Worm (Caenorhabditis elegans) whole organism, L4/young adult: ENCODE measurements around the gene F55E10.1.
"Not testable (repeated sequence)": the region's sequence is repeated elsewhere in the genome, so short reads cannot be mapped to it uniquely, and the experiment has no call there.

Experiments
- W03F9.2 ChIP-seq: fragments of 150-350 bp; optimal IDR thresholded peaks from 2 replicates; lab custom pipeline; 2014; ENCODE audit warnings: missing biosample characterization, missing genetic modification characterization
- dao-5 ChIP-seq: sonication (generic microtip); optimal IDR thresholded peaks from 2 replicates; lab custom pipeline; 2016; ENCODE audit warnings: missing genotype, missing genetic modification characterization, moderate library complexity, missing compliant biosample characterization
- him-1 ChIP-seq: sonication (generic microtip); optimal IDR thresholded peaks from 2 replicates; lab custom pipeline; 2016; ENCODE audit warnings: missing genotype, missing genetic modification reagents, missing genetic modification characterization, missing compliant biosample characterization

F55E10.1 gene

DNA sequence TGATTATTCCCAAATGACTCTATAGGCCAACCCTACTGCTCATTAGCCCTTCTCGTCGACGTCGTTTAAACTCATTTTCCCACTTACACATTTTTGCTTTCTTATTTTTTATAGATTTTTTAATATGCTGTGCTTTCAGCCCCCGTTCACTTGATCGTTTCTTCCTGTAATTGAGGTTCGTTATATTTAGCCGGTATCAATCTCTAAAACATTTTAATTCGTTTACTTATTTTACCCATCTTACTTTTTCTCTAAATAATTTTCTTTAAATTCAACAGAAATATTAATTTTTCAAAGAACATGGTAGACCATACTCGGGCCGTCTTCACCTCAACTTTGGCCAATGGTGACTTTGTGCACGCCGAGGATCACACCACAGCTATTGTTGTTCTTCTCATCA, at the start of gene F55E10.1:
Gene F55E10.1, plus strand, starts transcription at position 301 of the 400 bp plus-strand sequence.
- TF ChIP-seq him-1 (no peak), dao-5 (tag; lab: Kevin White, UChicago) (no peak), W03F9.2 (no peak)

DNA sequence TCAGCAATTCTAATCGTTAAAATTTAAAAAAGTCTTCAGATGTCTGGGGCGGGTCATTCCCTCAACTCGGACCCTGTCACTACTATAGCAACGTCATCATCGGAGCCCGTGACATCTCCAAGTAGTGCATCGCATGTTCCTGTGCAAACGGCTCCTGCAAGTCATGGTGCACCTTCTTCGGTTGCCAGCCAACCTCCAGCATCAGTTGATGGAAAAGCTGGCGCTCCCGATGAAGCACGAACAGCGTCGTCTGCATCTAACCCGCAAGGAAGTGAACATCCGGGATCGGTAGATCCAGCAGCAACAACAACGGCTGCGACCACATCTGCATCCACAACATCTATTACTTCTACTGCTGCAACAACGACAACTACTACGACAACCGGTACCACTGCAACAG, 47.2 kb upstream of the F55E10.1 start, which contains the start of gene R09F10.3:
Gene R09F10.3, plus strand, starts transcription at position 40 of the 400 bp plus-strand sequence.
- TF ChIP-seq him-1, result no peak
- TF ChIP-seq dao-5 (tag; lab: Kevin White, UChicago), result no peak
- no peak for TF ChIP-seq W03F9.2

DNA sequence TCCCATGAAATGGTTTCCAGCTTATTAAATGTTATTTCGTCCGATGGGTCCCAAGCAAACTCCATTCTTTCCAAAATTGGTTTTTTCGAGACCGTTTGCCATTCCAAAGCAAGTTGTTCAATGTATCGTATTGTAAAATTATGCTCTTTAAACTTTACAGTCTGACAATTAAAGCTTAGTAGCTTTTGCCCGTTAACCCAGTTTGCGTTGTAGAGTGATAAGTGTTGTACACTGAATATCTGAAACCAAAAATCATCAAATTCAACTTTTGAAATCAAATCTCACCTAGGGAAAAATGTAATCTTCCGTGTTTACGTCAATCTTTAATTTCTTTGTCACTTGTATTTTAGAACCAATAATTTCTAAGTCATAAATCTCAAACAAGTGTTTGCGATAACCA, 44.4 kb upstream of the F55E10.1 start:
- TF ChIP-seq dao-5 (tag; lab: Kevin White, UChicago), result no peak
- no peak for TF ChIP-seq W03F9.2
- TF ChIP-seq him-1, result no peak

DNA sequence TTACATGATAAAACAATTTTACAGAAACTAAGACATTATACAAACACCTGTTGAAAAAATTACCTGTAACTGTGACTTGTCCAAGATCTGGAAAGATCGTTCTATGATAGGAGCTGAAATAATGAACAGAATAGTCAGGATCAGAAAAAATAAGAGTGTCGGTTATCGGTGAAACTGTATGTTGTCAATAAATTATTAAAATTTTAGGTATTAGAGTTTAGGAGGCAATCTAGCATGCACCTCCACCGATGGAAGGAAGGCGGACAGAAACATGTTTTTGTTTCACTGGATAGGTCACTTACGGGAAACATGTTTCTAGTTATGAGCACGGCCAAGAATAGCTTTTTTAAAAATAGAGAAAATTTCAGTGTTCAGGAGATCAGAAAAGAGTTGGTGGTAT, 42.2 kb upstream of the F55E10.1 start, which contains the start of gene ced-13:
Gene ced-13, minus strand, starts transcription at position 101 of the 400 bp plus-strand sequence.
- TF ChIP-seq W03F9.2 (no peak), him-1 (no peak), dao-5 (tag; lab: Kevin White, UChicago) (no peak)

DNA sequence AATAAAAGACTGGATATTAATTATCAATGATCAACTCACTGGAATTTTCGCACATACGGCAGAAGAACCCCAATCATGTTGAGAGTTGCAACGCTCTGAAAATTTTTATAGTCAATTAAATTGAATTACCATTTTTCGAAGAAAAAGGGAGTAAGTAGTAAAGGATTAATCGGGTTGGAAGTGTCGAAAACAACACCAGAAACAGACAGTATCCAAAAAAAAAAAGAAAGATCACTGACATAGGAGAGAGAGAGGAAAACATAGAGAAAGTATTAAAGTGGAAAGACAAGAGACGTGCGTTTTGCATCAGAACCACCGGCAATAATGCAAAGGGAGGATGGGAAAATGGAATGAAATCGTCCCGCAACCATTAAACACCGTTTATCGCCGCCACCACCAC, 39.5 kb upstream of the F55E10.1 start, which contains the start of gene inx-5:
Gene inx-5, minus strand, starts transcription at position 101 of the 400 bp plus-strand sequence.
- TF ChIP-seq dao-5 (tag; lab: Kevin White, UChicago) (no peak), W03F9.2 (no peak), him-1 (no peak)

DNA sequence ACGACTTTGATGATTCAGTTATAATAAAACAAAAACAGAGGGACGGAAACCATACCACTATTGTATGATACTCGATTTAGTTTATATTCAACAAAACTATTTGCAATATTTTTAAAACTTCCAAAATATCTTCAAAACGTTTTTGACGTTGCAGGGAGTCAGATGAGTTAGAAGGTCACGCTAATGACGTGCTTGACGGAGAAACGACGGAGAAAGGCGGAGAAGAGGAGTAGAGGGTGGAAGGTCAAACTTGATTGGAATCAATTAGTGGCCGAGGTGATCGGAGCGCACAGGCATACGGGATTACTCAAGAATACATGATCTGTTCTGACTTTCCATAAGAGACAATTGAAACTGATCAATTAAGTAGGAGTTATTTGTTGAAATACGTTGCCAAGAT, 39.0 kb upstream of the F55E10.1 start:
- no peak for TF ChIP-seq dao-5 (tag; lab: Kevin White, UChicago)
- TF ChIP-seq him-1, result no peak
- no peak for TF ChIP-seq W03F9.2

DNA sequence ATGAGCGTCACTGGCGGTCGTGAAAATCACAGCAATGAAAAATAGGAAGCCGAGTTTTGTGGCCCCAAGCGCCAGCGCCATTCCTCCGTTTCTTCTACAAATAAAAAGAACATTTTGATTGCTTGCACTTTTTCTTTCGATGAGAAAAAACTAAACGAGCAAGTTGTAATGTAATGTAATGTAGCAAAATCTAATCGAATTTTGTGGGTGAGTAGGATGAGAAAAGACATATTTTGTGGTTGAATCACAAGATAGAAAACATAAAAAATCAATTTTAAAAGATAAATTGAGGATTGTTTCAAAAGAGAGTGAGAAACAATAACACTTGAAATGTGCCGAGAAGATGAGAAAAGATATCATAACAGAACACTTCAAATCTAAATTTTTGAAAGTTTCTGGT, 34.2 kb upstream of the F55E10.1 start, which contains the start of gene R09F10.5:
Gene R09F10.5, minus strand, starts transcription at position 101 of the 400 bp plus-strand sequence.
- no peak for TF ChIP-seq dao-5 (tag; lab: Kevin White, UChicago)

DNA sequence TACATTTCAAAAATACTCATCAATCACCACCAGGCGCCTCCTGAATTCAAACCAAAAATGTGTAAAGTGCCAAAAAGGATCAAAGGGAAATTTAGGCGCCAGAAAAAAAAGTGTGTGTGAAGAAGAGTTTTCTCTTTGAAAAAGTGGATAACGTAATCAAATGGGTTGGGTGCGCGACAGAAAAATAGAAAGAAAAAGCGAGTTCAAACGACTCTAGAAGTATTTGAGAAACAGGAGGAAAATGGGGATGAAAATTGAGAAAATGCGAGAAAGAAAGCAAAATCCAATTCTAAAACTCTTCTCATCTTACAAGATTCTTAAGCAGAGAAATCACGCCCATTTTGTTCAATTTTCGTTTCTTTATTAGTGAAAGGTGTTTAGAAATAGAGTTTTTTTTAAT, 33.3 kb upstream of the F55E10.1 start:
- TF ChIP-seq dao-5 (tag; lab: Kevin White, UChicago) (no peak), him-1 (no peak), W03F9.2 (no peak)

DNA sequence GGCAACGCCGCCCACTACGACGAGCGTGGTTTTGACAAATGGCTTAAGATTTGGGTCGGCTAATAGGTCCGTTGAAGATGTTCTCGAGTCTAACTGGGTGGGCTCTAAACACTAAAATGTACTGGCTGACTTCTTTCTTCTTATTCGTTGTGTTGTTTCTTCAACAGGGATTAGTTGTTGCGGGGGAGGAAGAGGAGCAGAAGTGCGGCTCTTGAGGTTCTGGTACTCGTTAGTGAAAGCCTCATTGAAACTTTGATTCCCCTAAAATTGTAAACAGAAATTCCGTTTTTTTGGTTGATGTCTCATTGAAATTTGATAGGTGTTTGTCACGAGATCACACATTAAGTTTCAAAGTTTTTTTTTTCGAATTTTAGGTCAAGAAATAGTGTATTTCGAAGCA, 31.0 kb upstream of the F55E10.1 start:
- TF ChIP-seq him-1 (no peak), dao-5 (tag; lab: Kevin White, UChicago) (no peak), W03F9.2 (no peak)

DNA sequence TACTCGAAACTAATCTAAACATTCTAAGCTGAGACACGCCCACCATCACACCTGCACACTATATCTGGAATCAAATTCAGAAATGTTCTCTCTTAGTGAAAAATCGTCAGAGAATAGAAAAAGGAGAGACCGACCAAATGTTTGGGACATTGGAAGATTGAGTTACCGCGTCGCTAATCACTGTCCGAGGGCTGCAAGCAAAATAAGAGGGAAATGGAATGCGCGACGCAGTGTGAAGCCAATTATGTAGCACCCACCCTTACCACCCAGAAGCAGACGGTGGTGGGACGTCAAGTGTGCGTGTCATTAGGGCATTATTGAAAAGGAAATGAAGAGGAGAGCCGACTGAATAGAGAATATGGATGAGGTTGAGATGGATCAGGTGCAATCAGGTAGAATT, 30.2 kb upstream of the F55E10.1 start:
- TF ChIP-seq W03F9.2 (no peak), dao-5 (tag; lab: Kevin White, UChicago) (no peak), him-1 (no peak)

DNA sequence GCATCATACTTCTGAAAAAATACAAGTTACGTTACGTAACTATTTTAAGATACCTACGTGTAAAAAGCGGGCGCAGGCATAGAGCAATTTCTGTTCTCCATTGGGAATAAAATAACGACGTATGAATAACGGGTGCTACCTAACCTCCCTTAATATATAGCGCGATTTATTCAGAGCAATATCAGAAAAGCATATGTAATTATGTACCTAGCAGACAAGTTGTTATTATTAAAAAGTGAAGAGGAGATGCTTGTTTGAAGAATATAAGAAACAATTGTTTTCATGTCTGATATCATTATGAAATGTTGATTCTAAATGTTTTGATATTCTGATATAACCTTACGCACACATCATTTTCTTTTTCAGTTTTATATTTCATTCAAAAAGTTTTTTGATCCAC, 22.8 kb upstream of the F55E10.1 start, which contains the start of gene srh-11:
Gene srh-11, minus strand, starts transcription at position 101 of the 400 bp plus-strand sequence.
- TF ChIP-seq dao-5 (tag; lab: Kevin White, UChicago) (no peak), W03F9.2 (no peak), him-1 (no peak)

DNA sequence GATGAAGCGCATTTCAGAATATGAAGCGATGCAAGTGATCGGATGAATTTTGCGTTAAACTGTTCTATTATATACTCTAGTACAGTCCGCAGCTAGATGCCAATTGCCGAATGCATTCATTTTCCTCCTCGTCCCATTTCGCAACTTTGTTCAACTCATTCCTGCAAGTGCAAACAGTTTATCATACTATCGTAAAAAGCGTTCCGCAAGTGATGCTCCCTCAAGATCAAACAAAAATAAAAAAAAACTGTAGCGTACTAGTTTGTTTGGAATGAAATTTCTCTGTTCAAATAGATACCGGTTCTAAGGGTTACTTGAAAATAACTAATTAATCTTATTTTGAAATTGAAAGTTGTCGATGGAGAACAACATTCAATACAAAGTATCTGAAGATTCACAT, 20.9 kb upstream of the F55E10.1 start, which contains the start of gene pqn-57:
Gene pqn-57, minus strand, starts transcription at position 101 of the 400 bp plus-strand sequence.
- TF ChIP-seq him-1, result no peak
- no peak for TF ChIP-seq dao-5 (tag; lab: Kevin White, UChicago)
- TF ChIP-seq W03F9.2, result no peak

DNA sequence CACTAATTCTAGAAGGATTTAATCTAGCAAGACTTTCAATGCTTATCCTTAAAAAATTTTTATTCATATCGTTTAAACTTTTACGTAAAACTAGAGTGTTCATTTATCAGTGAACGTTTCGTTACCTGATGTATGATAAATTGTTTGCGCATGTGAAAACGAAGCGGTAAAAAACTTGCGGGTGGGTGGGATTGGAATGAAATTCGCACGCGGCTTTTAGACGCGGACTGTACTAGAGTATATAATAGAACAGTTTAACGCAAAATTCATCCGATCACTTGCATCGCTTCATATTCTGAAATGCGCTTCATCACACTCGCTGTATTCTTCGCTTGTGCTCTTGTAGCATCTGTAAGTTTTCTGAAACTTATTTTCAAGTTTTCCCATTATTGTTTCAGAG, 20.0 kb upstream of the F55E10.1 start, which contains the start of gene abu-9:
Gene abu-9, plus strand, starts transcription at position 301 of the 400 bp plus-strand sequence.
- TF ChIP-seq him-1; dao-5 (tag; lab: Kevin White, UChicago); W03F9.2: not testable (repeated sequence)

DNA sequence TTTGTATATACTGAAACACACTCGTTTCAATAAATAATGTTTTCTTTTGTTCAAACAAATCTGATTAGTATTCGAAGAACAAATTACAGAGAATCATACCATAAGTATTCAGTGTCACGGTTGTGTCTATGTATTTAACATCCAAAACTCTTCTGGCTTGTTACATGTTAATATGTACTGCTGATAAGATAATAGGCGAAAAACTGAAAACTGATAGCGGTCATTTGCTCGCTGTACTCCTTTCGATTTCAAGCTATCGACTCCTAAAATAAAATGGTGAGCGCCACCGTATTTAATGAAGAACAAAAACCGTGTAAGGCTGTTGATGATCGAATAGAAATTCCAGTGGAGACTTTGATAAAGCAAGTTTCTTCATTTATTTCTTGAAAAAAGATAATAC, 18.4 kb upstream of the F55E10.1 start, which contains the start of gene R09F10.1:
Gene R09F10.1, plus strand, starts transcription at position 222 of the 400 bp plus-strand sequence.
- TF ChIP-seq W03F9.2, result no peak
- no peak for TF ChIP-seq him-1
- no peak for TF ChIP-seq dao-5 (tag; lab: Kevin White, UChicago)

DNA sequence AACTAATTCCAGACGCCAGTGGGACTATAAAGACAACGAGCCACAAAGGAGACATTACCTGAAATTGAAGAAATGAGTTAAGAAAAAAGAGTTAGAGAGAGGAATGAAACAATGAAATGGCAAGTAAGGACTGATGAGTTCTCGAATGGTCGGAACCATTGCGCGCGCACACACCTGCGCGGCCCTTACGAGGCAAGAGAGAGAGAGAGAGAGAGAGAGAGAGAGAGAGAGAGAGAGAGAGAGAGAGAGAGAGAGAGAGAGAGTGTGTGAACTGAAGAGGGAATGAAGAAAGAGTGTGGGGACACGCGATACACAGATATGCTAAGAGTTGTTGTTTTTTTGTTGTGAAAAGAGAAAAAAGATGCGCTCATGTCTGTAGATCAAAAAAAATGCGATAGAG, 15.4 kb upstream of the F55E10.1 start, which contains the start of gene R09F10.8:
Gene R09F10.8, minus strand, starts transcription at position 58 of the 400 bp plus-strand sequence.
- no peak for TF ChIP-seq dao-5 (tag; lab: Kevin White, UChicago)
- TF ChIP-seq him-1, result no peak
- no peak for TF ChIP-seq W03F9.2

DNA sequence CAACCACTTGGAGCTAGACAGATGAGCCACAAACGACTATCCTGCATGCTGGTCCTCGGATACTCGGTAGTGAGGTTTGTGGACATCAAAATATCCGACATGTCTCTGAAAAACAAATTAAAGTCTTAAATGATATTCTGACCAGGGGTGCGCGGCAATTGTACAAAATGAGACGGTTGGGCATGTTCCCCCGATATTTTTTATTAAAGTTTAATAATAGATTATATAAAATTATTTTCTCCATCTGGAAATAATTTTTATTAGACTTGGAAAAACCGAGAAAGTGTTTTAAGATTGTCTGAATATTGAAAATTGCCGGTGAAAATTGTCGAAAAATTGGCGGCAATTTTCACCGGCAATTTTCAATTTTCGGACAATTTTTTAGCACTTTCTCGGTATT, 14.0 kb upstream of the F55E10.1 start, which contains the start of gene F55E10.4:
Gene F55E10.4, minus strand, starts transcription at position 101 of the 400 bp plus-strand sequence.
- no peak for TF ChIP-seq dao-5 (tag; lab: Kevin White, UChicago)
- no peak for TF ChIP-seq him-1
- TF ChIP-seq W03F9.2, result no peak
